Worm (Caenorhabditis elegans) whole organism, L2 larva: Measurements from ENCODE around the gene srh-299.

Experiments used
- C34F6.9 ChIP-seq: fragments of 150-350 bp; optimal IDR thresholded peaks from 2 replicates; lab custom pipeline; 2014; ENCODE audit warnings: missing biosample characterization, missing genetic modification characterization
- nhr-237 ChIP-seq: fragments of 150-350 bp; optimal IDR thresholded peaks from 2 replicates; lab custom pipeline; 2014; ENCODE audit warnings: missing biosample characterization, missing genetic modification characterization
- nhr-77 ChIP-seq: fragments of 150-350 bp; optimal IDR thresholded peaks from 2 replicates; lab custom pipeline; 2014; ENCODE audit warnings: missing biosample characterization, missing genetic modification characterization
- ztf-11 ChIP-seq: sonication (generic microtip); optimal IDR thresholded peaks from 2 replicates; lab custom pipeline; 2017; ENCODE audit warnings: missing biosample characterization, missing genetic modification characterization

- no peak for TF ChIP-seq nhr-77 (tag; lab: Kevin White, UChicago)
- TF ChIP-seq nhr-237 (tag; lab: Kevin White, UChicago), result no peak
- no peak for TF ChIP-seq ztf-11 (tag; lab: Kevin White, UChicago)
- TF ChIP-seq C34F6.9 (tag; lab: Kevin White, UChicago), result no peak
These were observed 4.8 kb upstream of the srh-299 start, which contains the start of gene srh-148 for ce11 chrV:15858292-15858691.
